Worm (Caenorhabditis elegans) whole organism, late embryonic: ENCODE results near the gene F53F8.4.

Source experiments
- C08G9.2 ChIP-seq: sonication (generic microtip); optimal IDR thresholded peaks from 2 replicates; lab custom pipeline; 2016; ENCODE audit warnings: mild to moderate bottlenecking, missing genetic modification characterization, moderate library complexity, missing compliant biosample characterization
- F13H6.1 ChIP-seq: sonication (generic microtip); optimal IDR thresholded peaks from 2 replicates; lab custom pipeline; 2016; ENCODE audit warnings: missing genetic modification characterization, missing compliant biosample characterization
- K02D7.2 ChIP-seq: sonication (generic microtip); optimal IDR thresholded peaks from 2 replicates; lab custom pipeline; 2017; ENCODE audit warnings: mild to moderate bottlenecking, missing genetic modification characterization, missing compliant biosample characterization
- K09A11.1 ChIP-seq: sonication (generic microtip); optimal IDR thresholded peaks from 2 replicates; lab custom pipeline; 2017; ENCODE audit warnings: antibody characterized with exemption, mild to moderate bottlenecking, missing genetic modification characterization, missing compliant biosample characterization; ENCODE audit not compliant: insufficient read depth
- Y22D7AL.16 ChIP-seq: sonication (generic microtip); optimal IDR thresholded peaks from 2 replicates; lab custom pipeline; 2016; ENCODE audit warnings: missing genetic modification characterization, missing compliant biosample characterization
- ahr-1 ChIP-seq: sonication (generic microtip); optimal IDR thresholded peaks from 2 replicates; lab custom pipeline; 2016; ENCODE audit warnings: missing genetic modification characterization, missing compliant biosample characterization
- ceh-24 ChIP-seq: sonication (generic microtip); optimal IDR thresholded peaks from 2 replicates; lab custom pipeline; 2016; ENCODE audit warnings: mild to moderate bottlenecking, missing genetic modification characterization, missing compliant biosample characterization
- ceh-31 ChIP-seq: sonication (generic microtip); optimal IDR thresholded peaks from 2 replicates; lab custom pipeline; 2016; ENCODE audit warnings: missing genetic modification characterization, missing compliant biosample characterization
- ceh-45 ChIP-seq: fragments of 200-800 bp; sonication (Bioruptor generic); IDR thresholded peaks from 2 replicates; pipeline ENCODE4 v1.3.6; 2022; ENCODE audit warnings: missing genetic modification reagents, missing genetic modification characterization, missing compliant biosample characterization
- ceh-6 ChIP-seq: fragments of 200-800 bp; sonication (Bioruptor generic); optimal IDR thresholded peaks from 2 replicates; lab custom pipeline; 2018; ENCODE audit warnings: mild to moderate bottlenecking, missing genetic modification characterization, missing compliant biosample characterization
- ceh-9 ChIP-seq: sonication (generic microtip); optimal IDR thresholded peaks from 2 replicates; lab custom pipeline; 2016; ENCODE audit warnings: mild to moderate bottlenecking, missing genetic modification characterization, inconsistent platforms, missing compliant biosample characterization
- che-1 ChIP-seq: sonication (generic microtip); optimal IDR thresholded peaks from 2 replicates; lab custom pipeline; 2016; ENCODE audit warnings: mild to moderate bottlenecking, missing genetic modification characterization, missing compliant biosample characterization
- dmd-4 ChIP-seq: sonication (generic microtip); optimal IDR thresholded peaks from 2 replicates; lab custom pipeline; 2016; ENCODE audit warnings: borderline replicate concordance, missing genetic modification characterization, missing compliant biosample characterization
- elt-2 ChIP-seq: sonication (generic microtip); optimal IDR thresholded peaks from 2 replicates; lab custom pipeline; 2016; ENCODE audit warnings: missing genetic modification reagents, missing genetic modification characterization, missing compliant biosample characterization
- elt-4 ChIP-seq: sonication (generic microtip); optimal IDR thresholded peaks from 2 replicates; lab custom pipeline; 2016; ENCODE audit warnings: missing genetic modification characterization, missing compliant biosample characterization
- ets-4 ChIP-seq: sonication (generic microtip); optimal IDR thresholded peaks from 2 replicates; lab custom pipeline; 2016; ENCODE audit warnings: missing genetic modification characterization, missing compliant biosample characterization
- eyg-1 ChIP-seq: sonication (generic microtip); optimal IDR thresholded peaks from 2 replicates; lab custom pipeline; 2016; ENCODE audit warnings: missing genotype, missing genetic modification characterization, missing compliant biosample characterization
- hlh-13 ChIP-seq: fragments of 200-800 bp; sonication (Bioruptor generic); optimal IDR thresholded peaks from 2 replicates; lab custom pipeline; 2018; ENCODE audit warnings: mild to moderate bottlenecking, missing genetic modification characterization, missing compliant biosample characterization
- hlh-15 ChIP-seq: sonication (generic microtip); optimal IDR thresholded peaks from 2 replicates; lab custom pipeline; 2016; ENCODE audit warnings: missing genetic modification characterization, missing compliant biosample characterization
- hlh-30 ChIP-seq: sonication (generic microtip); optimal IDR thresholded peaks from 2 replicates; lab custom pipeline; 2017; ENCODE audit warnings: antibody characterized with exemption, missing genetic modification characterization, missing compliant biosample characterization; ENCODE audit not compliant: insufficient read depth
- hlh-8 ChIP-seq: sonication (generic microtip); optimal IDR thresholded peaks from 2 replicates; lab custom pipeline; 2016; ENCODE audit warnings: missing genotype, missing genetic modification characterization, missing compliant biosample characterization
- lim-6 ChIP-seq: sonication (generic microtip); optimal IDR thresholded peaks from 2 replicates; lab custom pipeline; 2016; ENCODE audit warnings: missing genetic modification characterization, missing compliant biosample characterization
- lin-11 ChIP-seq: fragments of 200-800 bp; sonication (Bioruptor generic); optimal IDR thresholded peaks from 2 replicates; lab custom pipeline; 2018; ENCODE audit warnings: mild to moderate bottlenecking, missing genetic modification characterization, missing compliant biosample characterization
- mec-3 ChIP-seq: sonication (generic microtip); optimal IDR thresholded peaks from 2 replicates; lab custom pipeline; 2016; ENCODE audit warnings: borderline replicate concordance, missing genetic modification characterization, missing compliant biosample characterization
- nfya-1 ChIP-seq: sonication (generic microtip); optimal IDR thresholded peaks from 2 replicates; lab custom pipeline; 2017; ENCODE audit warnings: missing genetic modification characterization, mild to moderate bottlenecking, missing compliant biosample characterization, antibody characterized with exemption, moderate library complexity
- nhr-11 ChIP-seq: fragments of 150-350 bp; optimal IDR thresholded peaks from 2 replicates; lab custom pipeline; 2014; ENCODE audit warnings: missing biosample characterization, missing genetic modification characterization
- pag-3 ChIP-seq: sonication (generic microtip); optimal IDR thresholded peaks from 2 replicates; lab custom pipeline; 2016; ENCODE audit warnings: missing compliant biosample characterization, missing genetic modification characterization, borderline replicate concordance
- pha-2 ChIP-seq: sonication (generic microtip); optimal IDR thresholded peaks from 2 replicates; lab custom pipeline; 2017; ENCODE audit warnings: mild to moderate bottlenecking, missing genetic modification characterization, missing compliant biosample characterization
- pha-4 ChIP-seq: fragments of 150-350 bp; optimal IDR thresholded peaks from 2 replicates; lab custom pipeline; 2018; ENCODE audit warnings: missing biosample characterization, missing genetic modification reagents, missing genetic modification characterization
- pros-1 ChIP-seq: fragments of 150-350 bp; optimal IDR thresholded peaks from 2 replicates; lab custom pipeline; 2014; ENCODE audit warnings: missing biosample characterization, missing genetic modification reagents, missing genetic modification characterization
- rnt-1 ChIP-seq: sonication (generic microtip); optimal IDR thresholded peaks from 2 replicates; lab custom pipeline; 2016; ENCODE audit warnings: missing genetic modification characterization, missing compliant biosample characterization
- sdc-2 ChIP-seq: sonication (generic microtip); optimal IDR thresholded peaks from 2 replicates; lab custom pipeline; 2016; ENCODE audit warnings: missing genotype, missing genetic modification characterization, missing compliant biosample characterization
- sox-2 ChIP-seq: fragments of 200-800 bp; sonication (Bioruptor generic); IDR thresholded peaks from 2 replicates; pipeline ENCODE4 v1.3.6; 2022; ENCODE audit warnings: missing genetic modification reagents, missing genetic modification characterization, missing compliant biosample characterization
- syd-9 ChIP-seq: sonication (generic microtip); optimal IDR thresholded peaks from 2 replicates; lab custom pipeline; 2016; ENCODE audit warnings: mild to moderate bottlenecking, missing genetic modification characterization, moderate library complexity, missing compliant biosample characterization
- unc-42 ChIP-seq: sonication (generic microtip); optimal IDR thresholded peaks from 2 replicates; lab custom pipeline; 2016; ENCODE audit warnings: missing genotype, missing genetic modification characterization, missing compliant biosample characterization
- ztf-16 ChIP-seq: sonication (generic microtip); optimal IDR thresholded peaks from 2 replicates; lab custom pipeline; 2017; ENCODE audit warnings: missing genetic modification characterization, missing compliant biosample characterization

Gene F53F8.4

ce11 chrV:20693968-20694367 is 2.5 kb upstream of the F53F8.4 start (continued):
- TF ChIP-seq hlh-8 (tag; lab: Kevin White, UChicago) (no peak), hlh-13 (GFP tag; lab: Kevin White, UChicago) (no peak), hlh-15 (no peak), pros-1 (tag; lab: Kevin White, UChicago) (no peak), lin-11 (tag; lab: Kevin White, UChicago) (peak; percentile 50), Y22D7AL.16 (tag; lab: Kevin White, UChicago) (no peak), F13H6.1 (tag; lab: Kevin White, UChicago) (no peak), nhr-11 (tag; lab: Kevin White, UChicago) (no peak), pha-2 (peak; percentile 87), ceh-6 (GFP tag; lab: Kevin White, UChicago) (peak; percentile 64), ceh-9 (no peak), sox-2 (GFP tag; lab: Robert Waterston, UW) (no peak), unc-42 (tag; lab: Kevin White, UChicago) (no peak), sdc-2 (peak; percentile 42), elt-4 (tag; lab: Kevin White, UChicago) (no peak), che-1 (tag; lab: Kevin White, UChicago) (peak; percentile 65)

ce11 chrV:20692903-20693302 is 1.4 kb upstream of the F53F8.4 start:
- no peak for TF ChIP-seq C08G9.2 (tag; lab: Kevin White, UChicago)
- TF ChIP-seq hlh-30 (tag; lab: Kevin White, UChicago), result no peak
- TF ChIP-seq pha-4, result no peak
- TF ChIP-seq ceh-24, result no peak
- no peak for TF ChIP-seq che-1 (tag; lab: Kevin White, UChicago)
- TF ChIP-seq hlh-13 (GFP tag; lab: Kevin White, UChicago), result no peak
- no peak for TF ChIP-seq syd-9 (tag; lab: Kevin White, UChicago)
- TF ChIP-seq pros-1 (tag; lab: Kevin White, UChicago), result no peak
- no peak for TF ChIP-seq ceh-31

- no peak for TF ChIP-seq nfya-1 (tag; lab: Kevin White, UChicago)
- no peak for TF ChIP-seq K09A11.1 (tag; lab: Kevin White, UChicago)
- TF ChIP-seq sox-2 (GFP tag; lab: Robert Waterston, UW), result no peak
- TF ChIP-seq K02D7.2 (tag; lab: Kevin White, UChicago), result no peak
- TF ChIP-seq eyg-1, result no peak
- no peak for TF ChIP-seq lim-6 (tag; lab: Kevin White, UChicago)
- TF ChIP-seq hlh-30 (tag; lab: Kevin White, UChicago), result no peak
- no peak for TF ChIP-seq ahr-1 (tag; lab: Kevin White, UChicago)
- no peak for TF ChIP-seq dmd-4
- no peak for TF ChIP-seq ceh-45 (GFP tag; lab: Robert Waterston, UW)
- TF ChIP-seq rnt-1 (tag; lab: Kevin White, UChicago), result no peak
Measured at ce11 chrV:20689481-20690039, 1.9 kb downstream of the F53F8.4 start, which contains the start of gene F53F8.3. F53F8.3 (minus strand) TSS chrV:20689531.

ce11 chrV:20685383-20685782 is 6.1 kb downstream of the F53F8.4 start, which contains the start of gene klf-2:
klf-2 (plus strand) TSS chrV:20685683.
- no peak for TF ChIP-seq hlh-15
- TF ChIP-seq ceh-45 (GFP tag; lab: Robert Waterston, UW), result no peak
- no peak for TF ChIP-seq mec-3
- TF ChIP-seq elt-2 (tag; lab: Kevin White, UChicago), result no peak
- TF ChIP-seq ets-4 (tag; lab: Kevin White, UChicago), result no peak
- no peak for TF ChIP-seq pag-3 (tag; lab: Kevin White, UChicago)
- TF ChIP-seq ztf-16, result no peak
- TF ChIP-seq ceh-6 (GFP tag; lab: Kevin White, UChicago), result no peak
